Worm (Caenorhabditis elegans): Measurements from ENCODE around the gene T23C6.4.

Gene T23C6.4

ce11 chrX:17107670-17108069, 42.1 kb downstream of the T23C6.4 start, which contains the start of gene lido-4:
Gene lido-4 (minus strand): TSS chrX:17107770.
- TF ChIP-seq ttx-3 (tag; optimal IDR thresholded peaks at IDR 0.05) (no peak), ztf-16 (tag; optimal IDR thresholded peaks at IDR 0.05) (no peak), pha-2 (tag; optimal IDR thresholded peaks at IDR 0.05) (no peak), gmeb-2 (tag; optimal IDR thresholded peaks at IDR 0.05) (no peak), ceh-19 (GFP tag; optimal IDR thresholded peaks at IDR 0.05) (no peak), unc-55 (GFP tag; optimal IDR thresholded peaks at IDR 0.05) (no peak), pha-4 (tag; optimal IDR thresholded peaks at IDR 0.05) (no peak), ceh-6 (GFP tag; optimal IDR thresholded peaks at IDR 0.05) (no peak), unc-3 (GFP tag; conservative IDR thresholded peaks at IDR 0.05) (no peak), unc-3 (tag; optimal IDR thresholded peaks at IDR 0.05) (no peak), ceh-9 (tag; optimal IDR thresholded peaks at IDR 0.05) (no peak), sox-2 (GFP tag; IDR thresholded peaks at IDR 0.05) (no peak), npax-4 (tag; optimal IDR thresholded peaks at IDR 0.05) (no peak), ceh-2 (tag; optimal IDR thresholded peaks at IDR 0.05) (no peak), hlh-8 (tag; optimal IDR thresholded peaks at IDR 0.05) (no peak), ceh-31 (tag; optimal IDR thresholded peaks at IDR 0.05) (no peak), che-1 (tag; optimal IDR thresholded peaks at IDR 0.05) (no peak), sdc-2 (tag; optimal IDR thresholded peaks at IDR 0.05) (no peak), ceh-34 (tag; optimal IDR thresholded peaks at IDR 0.05) (no peak), hlh-30 (tag; optimal IDR thresholded peaks at IDR 0.05; ENCODE audit: insufficient read depth) (no peak), rnt-1 (tag; optimal IDR thresholded peaks at IDR 0.05) (no peak)

ce11 chrX:17100656-17101055, 49.1 kb downstream of the T23C6.4 start, which contains the start of gene lido-2:
Gene lido-2 (minus strand): TSS chrX:17100756.
- TF ChIP-seq tbx-2 (tag; optimal IDR thresholded peaks at IDR 0.05) (no peak), eyg-1 (tag; optimal IDR thresholded peaks at IDR 0.05) (no peak), zip-5 (tag; optimal IDR thresholded peaks at IDR 0.05) (no peak), syd-9 (tag; optimal IDR thresholded peaks at IDR 0.05) (no peak), tbx-7 (tag; optimal IDR thresholded peaks at IDR 0.05) (no peak), elt-2 (tag; optimal IDR thresholded peaks at IDR 0.05) (no peak), fax-1 (tag; optimal IDR thresholded peaks at IDR 0.05) (no peak), hlh-15 (tag; optimal IDR thresholded peaks at IDR 0.05) (no peak), K09A11.1 (tag; optimal IDR thresholded peaks at IDR 0.05; ENCODE audit: insufficient read depth) (no peak), pax-1 (tag; optimal IDR thresholded peaks at IDR 0.05) (no peak), ahr-1 (tag; optimal IDR thresholded peaks at IDR 0.05) (no peak)

Data from whole organism, late embryonic.